Fruit fly (Drosophila melanogaster) S2 (cell line): ENCODE measurements around the gene Hs3st-B.

Experiments used
- CG8478 ChIP-seq: fragments of >200 bp; optimal IDR thresholded peaks from 2 replicates; lab custom pipeline; 2018
- CTCF ChIP-seq, 2 experiments: fragments of >200 bp; optimal IDR thresholded peaks; 2 replicates each; lab custom pipeline; 2018

Hs3st-B gene

dm6 chrX:19248426-19249217 is at the start of gene Hs3st-B:
Hs3st-B (plus strand) TSS chrX:19248639.
- TF ChIP-seq CTCF (optimal IDR thresholded peaks at IDR 0.05; lab: Kevin White, UChicago): no peak
- TF ChIP-seq CG8478 (lab: Kevin White, UChicago): no peak

dm6 chrX:19201630-19202029 is 46.8 kb upstream of the Hs3st-B start, which contains the start of gene CG7990:
CG7990 (minus strand) TSS chrX:19201979.
- no peak for TF ChIP-seq CG8478 (lab: Kevin White, UChicago)
- no peak for TF ChIP-seq CTCF (optimal IDR thresholded peaks at IDR 0.05; lab: Kevin White, UChicago)

dm6 chrX:19208014-19208413 is 40.4 kb upstream of the Hs3st-B start, which contains the start of gene Ulp1:
Ulp1 (minus strand) TSS chrX:19208187.
- TF ChIP-seq CTCF (optimal IDR thresholded peaks at IDR 0.05; lab: Kevin White, UChicago) (peak; percentile 58 to 67), CG8478 (lab: Kevin White, UChicago) (no peak)

dm6 chrX:19211982-19212381 is 36.5 kb upstream of the Hs3st-B start, which contains the start of gene CG14195:
CG14195 (minus strand) TSS chrX:19212082.
- TF ChIP-seq CG8478 (lab: Kevin White, UChicago) (no peak), CTCF (optimal IDR thresholded peaks at IDR 0.05; lab: Kevin White, UChicago) (no peak)

dm6 chrX:19212954-19213353 is 35.5 kb upstream of the Hs3st-B start, which contains the start of gene Mur18B:
Mur18B (plus strand) TSS chrX:19213254.
- TF ChIP-seq CG8478 (lab: Kevin White, UChicago) (no peak), CTCF (optimal IDR thresholded peaks at IDR 0.05; lab: Kevin White, UChicago) (no peak)

- TF ChIP-seq CG8478 (lab: Kevin White, UChicago) (no peak), CTCF (optimal IDR thresholded peaks at IDR 0.05; lab: Kevin White, UChicago) (no peak)
Measured at dm6 chrX:19215215-19215614, 33.2 kb upstream of the Hs3st-B start, which contains the start of gene Muc18B. Muc18B (plus strand) TSS chrX:19215515.

dm6 chrX:19216671-19217070 is 31.8 kb upstream of the Hs3st-B start:
- no peak for TF ChIP-seq CG8478 (lab: Kevin White, UChicago)
- TF ChIP-seq CTCF (optimal IDR thresholded peaks at IDR 0.05; lab: Kevin White, UChicago): no peak

dm6 chrX:19220415-19220814 is 28.0 kb upstream of the Hs3st-B start, which contains the start of gene CG7884:
CG7884 (plus strand) TSS chrX:19220622.
- no peak for TF ChIP-seq CG8478 (lab: Kevin White, UChicago)
- no peak for TF ChIP-seq CTCF (optimal IDR thresholded peaks at IDR 0.05; lab: Kevin White, UChicago)

- no peak for TF ChIP-seq CTCF (optimal IDR thresholded peaks at IDR 0.05; lab: Kevin White, UChicago)
- TF ChIP-seq CG8478 (lab: Kevin White, UChicago): no peak
Measured at dm6 chrX:19220963-19221572, 27.4 kb upstream of the Hs3st-B start.

- TF ChIP-seq CG8478 (lab: Kevin White, UChicago): no peak
- no peak for TF ChIP-seq CTCF (optimal IDR thresholded peaks at IDR 0.05; lab: Kevin White, UChicago)
Measured at dm6 chrX:19224580-19225303, 23.7 kb upstream of the Hs3st-B start.

dm6 chrX:19225304-19225640 is 23.2 kb upstream of the Hs3st-B start:
- TF ChIP-seq CG8478 (lab: Kevin White, UChicago): no peak
- TF ChIP-seq CTCF (optimal IDR thresholded peaks at IDR 0.05; lab: Kevin White, UChicago): no peak

- TF ChIP-seq CG8478 (lab: Kevin White, UChicago) (no peak), CTCF (optimal IDR thresholded peaks at IDR 0.05; lab: Kevin White, UChicago) (no peak)
Measured at dm6 chrX:19229855-19230433, 18.5 kb upstream of the Hs3st-B start.

dm6 chrX:19238613-19239012 is 9.8 kb upstream of the Hs3st-B start:
- no peak for TF ChIP-seq CTCF (optimal IDR thresholded peaks at IDR 0.05; lab: Kevin White, UChicago)
- TF ChIP-seq CG8478 (lab: Kevin White, UChicago): no peak

dm6 chrX:19239365-19239764 is 9.1 kb upstream of the Hs3st-B start:
- no peak for TF ChIP-seq CTCF (optimal IDR thresholded peaks at IDR 0.05; lab: Kevin White, UChicago)
- TF ChIP-seq CG8478 (lab: Kevin White, UChicago): no peak
